Worm (Caenorhabditis elegans) whole organism, young adult: ENCODE results near the gene C42D8.9.
A peak's percentile ranks its signal among the peaks of the same experiment; 100 is the strongest.

Experiments
- C17E4.6 ChIP-seq: fragments of 200-800 bp; sonication (Bioruptor generic); IDR thresholded peaks from 2 replicates; pipeline ENCODE4 v1.3.6; 2022; ENCODE audit warnings: missing genetic modification reagents, missing genetic modification characterization, missing compliant biosample characterization
- F10E7.11 ChIP-seq: sonication (generic microtip); optimal IDR thresholded peaks from 2 replicates; lab custom pipeline; 2017; ENCODE audit warnings: mild to moderate bottlenecking, missing genetic modification characterization, moderate library complexity, missing compliant biosample characterization
- F37B4.10 ChIP-seq: fragments of 200-800 bp; sonication (Bioruptor generic); IDR thresholded peaks from 2 replicates; pipeline ENCODE4 v1.3.6; 2022; ENCODE audit warnings: missing genetic modification characterization, missing compliant biosample characterization
- F49E8.2 ChIP-seq: sonication (generic microtip); optimal IDR thresholded peaks from 3 replicates; lab custom pipeline; 2017; ENCODE audit warnings: missing genetic modification characterization, mild to moderate bottlenecking, missing compliant biosample characterization, antibody characterized with exemption, moderate library complexity; ENCODE audit not compliant: insufficient read depth
- K11D2.4 ChIP-seq: fragments of 200-800 bp; sonication (Bioruptor generic); IDR thresholded peaks from 2 replicates; pipeline ENCODE4 v1.3.6; 2022; ENCODE audit warnings: missing genetic modification reagents, missing genetic modification characterization, missing compliant biosample characterization
- K12H6.12 ChIP-seq: fragments of 200-800 bp; sonication (Bioruptor generic); optimal IDR thresholded peaks from 2 replicates; lab custom pipeline; 2018; ENCODE audit warnings: mild to moderate bottlenecking, missing genetic modification characterization, missing compliant biosample characterization
- Y79H2A.3 ChIP-seq: fragments of 200-800 bp; sonication (Bioruptor generic); conservative IDR thresholded peaks from 2 replicates; pipeline ENCODE4 v1.3.6; 2022; ENCODE audit warnings: missing genetic modification reagents, missing genetic modification characterization, missing compliant biosample characterization
- akir-1 ChIP-seq: fragments of 200-800 bp; sonication (Bioruptor generic); optimal IDR thresholded peaks from 2 replicates; lab custom pipeline; 2018; ENCODE audit warnings: mild to moderate bottlenecking, missing genetic modification characterization, moderate library complexity, missing compliant biosample characterization
- attf-3 ChIP-seq: fragments of 200-800 bp; sonication (Bioruptor generic); conservative IDR thresholded peaks from 2 replicates; pipeline ENCODE4 v1.3.6; 2022; ENCODE audit warnings: missing genetic modification reagents, missing genetic modification characterization, missing compliant biosample characterization
- attf-5 ChIP-seq: fragments of 200-800 bp; sonication (Bioruptor generic); optimal IDR thresholded peaks from 2 replicates; lab custom pipeline; 2018; ENCODE audit warnings: mild to moderate bottlenecking, missing genetic modification characterization, missing compliant biosample characterization
- ccch-3 ChIP-seq: fragments of 200-800 bp; sonication (Bioruptor generic); optimal IDR thresholded peaks from 2 replicates; lab custom pipeline; 2018; ENCODE audit warnings: mild to moderate bottlenecking, missing genetic modification characterization, missing compliant biosample characterization
- ceh-100 ChIP-seq: fragments of 200-800 bp; sonication (Bioruptor generic); IDR thresholded peaks from 2 replicates; pipeline ENCODE4 v1.3.6; 2022; ENCODE audit warnings: missing genetic modification reagents, missing genetic modification characterization, missing compliant biosample characterization
- ceh-27 ChIP-seq: fragments of 200-800 bp; sonication (Bioruptor generic); optimal IDR thresholded peaks from 2 replicates; lab custom pipeline; 2018; ENCODE audit warnings: mild to moderate bottlenecking, missing genetic modification characterization, moderate library complexity, missing compliant biosample characterization
- die-1 ChIP-seq: sonication (generic microtip); optimal IDR thresholded peaks from 2 replicates; lab custom pipeline; 2016; ENCODE audit warnings: missing genotype, mild to moderate bottlenecking, missing genetic modification characterization, missing compliant biosample characterization
- dox-1 ChIP-seq: fragments of 200-800 bp; sonication (Bioruptor generic); IDR thresholded peaks from 2 replicates; pipeline ENCODE4 v1.3.6; 2022; ENCODE audit warnings: missing genetic modification reagents, missing genetic modification characterization, missing compliant biosample characterization
- egrh-3 ChIP-seq: fragments of 200-800 bp; sonication (Bioruptor generic); IDR thresholded peaks from 2 replicates; pipeline ENCODE4 v1.3.6; 2022; ENCODE audit warnings: missing genetic modification reagents, missing genetic modification characterization, missing compliant biosample characterization
- ekl-4 ChIP-seq: fragments of 200-800 bp; sonication (Bioruptor generic); IDR thresholded peaks from 2 replicates; pipeline ENCODE4 v1.3.6; 2022; ENCODE audit warnings: missing genetic modification reagents, missing genetic modification characterization, missing compliant biosample characterization
- fkh-3 ChIP-seq: sonication (generic microtip); optimal IDR thresholded peaks from 2 replicates; lab custom pipeline; 2016; ENCODE audit warnings: mild to moderate bottlenecking, missing genetic modification characterization, missing compliant biosample characterization
- hlh-12 ChIP-seq: sonication (generic microtip); optimal IDR thresholded peaks from 2 replicates; lab custom pipeline; 2016; ENCODE audit warnings: missing genetic modification characterization, missing compliant biosample characterization
- hmg-1.2 ChIP-seq: fragments of 200-800 bp; sonication (Bioruptor generic); IDR thresholded peaks from 2 replicates; pipeline ENCODE4 v1.3.6; 2022; ENCODE audit warnings: missing genetic modification reagents, missing genetic modification characterization, missing compliant biosample characterization
- hmg-20 ChIP-seq: fragments of 200-800 bp; sonication (Bioruptor generic); IDR thresholded peaks from 2 replicates; pipeline ENCODE4 v1.3.6; 2022; ENCODE audit warnings: missing genetic modification reagents, missing genetic modification characterization, missing compliant biosample characterization
- hrde-1 ChIP-seq: sonication (generic microtip); optimal IDR thresholded peaks from 2 replicates; lab custom pipeline; 2016; ENCODE audit warnings: missing genetic modification characterization, mild to moderate bottlenecking, missing compliant biosample characterization, moderate library complexity, missing genotype, missing genetic modification reagents, borderline replicate concordance
- let-526 ChIP-seq: fragments of 200-800 bp; sonication (Bioruptor generic); IDR thresholded peaks from 2 replicates; pipeline ENCODE4 v1.3.6; 2022; ENCODE audit warnings: missing genetic modification reagents, missing genetic modification characterization, missing compliant biosample characterization
- let-607 ChIP-seq, 2 experiments: fragments of 200-800 bp in 1 of 2; sonication (Bioruptor generic) in 1 of 2; sonication (generic microtip) in 1 of 2; optimal IDR thresholded peaks; 2 replicates each; lab custom pipeline; 2016 to 2018; ENCODE audit warnings: mild to moderate bottlenecking in 2 of 2, missing compliant biosample characterization in 2 of 2, missing genetic modification characterization in 2 of 2, moderate library complexity in 2 of 2, missing genotype in 1 of 2
- lir-1 ChIP-seq: fragments of 200-800 bp; sonication (Bioruptor generic); conservative IDR thresholded peaks from 2 replicates; pipeline ENCODE4 v1.3.6; 2022; ENCODE audit warnings: missing genetic modification reagents, missing genetic modification characterization, missing compliant biosample characterization
- madf-6 ChIP-seq: fragments of 200-800 bp; sonication (Bioruptor generic); IDR thresholded peaks from 2 replicates; pipeline ENCODE4 v1.3.6; 2022; ENCODE audit warnings: missing genetic modification reagents, missing genetic modification characterization, missing compliant biosample characterization
- madf-8 ChIP-seq: fragments of 200-800 bp; sonication (Bioruptor generic); conservative IDR thresholded peaks from 2 replicates; pipeline ENCODE4 v1.3.6; 2022; ENCODE audit warnings: missing genetic modification reagents, missing genetic modification characterization, missing compliant biosample characterization
- mes-4 ChIP-seq: sonication (generic microtip); optimal IDR thresholded peaks from 2 replicates; lab custom pipeline; 2016; ENCODE audit warnings: missing genotype, missing genetic modification characterization, missing compliant biosample characterization
- nhr-179 ChIP-seq: sonication (generic microtip); optimal IDR thresholded peaks from 2 replicates; lab custom pipeline; 2016; ENCODE audit warnings: mild to moderate bottlenecking, missing genetic modification characterization, missing compliant biosample characterization
- nhr-90 ChIP-seq: sonication (generic microtip); optimal IDR thresholded peaks from 2 replicates; lab custom pipeline; 2016; ENCODE audit warnings: missing genotype, mild to moderate bottlenecking, missing genetic modification characterization, missing compliant biosample characterization
- pbrm-1 ChIP-seq: fragments of 200-800 bp; sonication (Bioruptor generic); IDR thresholded peaks from 2 replicates; pipeline ENCODE4 v1.3.6; 2022; ENCODE audit warnings: missing genetic modification reagents, missing genetic modification characterization, missing compliant biosample characterization
- rcor-1 ChIP-seq: fragments of 200-800 bp; sonication (Bioruptor generic); IDR thresholded peaks from 2 replicates; pipeline ENCODE4 v1.3.6; 2022; ENCODE audit warnings: missing genetic modification reagents, missing genetic modification characterization, missing compliant biosample characterization
- repo-1 ChIP-seq: sonication (generic microtip); optimal IDR thresholded peaks from 2 replicates; lab custom pipeline; 2017; ENCODE audit warnings: mild to moderate bottlenecking, missing genetic modification characterization, missing compliant biosample characterization
- sdz-38 ChIP-seq: sonication (generic microtip); optimal IDR thresholded peaks from 2 replicates; lab custom pipeline; 2016; ENCODE audit warnings: missing genotype, missing genetic modification characterization, missing compliant biosample characterization
- snpc-3.4 ChIP-seq: sonication (generic microtip); optimal IDR thresholded peaks from 2 replicates; lab custom pipeline; 2017; ENCODE audit warnings: missing genetic modification characterization, mild to moderate bottlenecking, missing compliant biosample characterization, antibody characterized with exemption, moderate library complexity, missing genotype, missing genetic modification reagents
- sptf-2 ChIP-seq: fragments of 200-800 bp; sonication (Bioruptor generic); optimal IDR thresholded peaks from 2 replicates; lab custom pipeline; 2018; ENCODE audit warnings: mild to moderate bottlenecking, missing genetic modification characterization, missing compliant biosample characterization
- tlf-1 ChIP-seq: fragments of 200-800 bp; sonication (Bioruptor generic); optimal IDR thresholded peaks from 2 replicates; lab custom pipeline; 2018; ENCODE audit warnings: mild to moderate bottlenecking, missing genetic modification characterization, missing compliant biosample characterization
- ztf-25 ChIP-seq: fragments of 200-800 bp; sonication (Bioruptor generic); IDR thresholded peaks from 2 replicates; pipeline ENCODE4 v1.3.6; 2022; ENCODE audit warnings: missing genetic modification reagents, missing genetic modification characterization, missing compliant biosample characterization

The C42D8.9 gene

ce11 chrX:5147918-5148317 is 41.1 kb upstream of the C42D8.9 start, which contains the start of gene C31H2.14:
Gene C31H2.14 (plus strand): TSS chrX:5148218.
- TF ChIP-seq snpc-3.4 (tag; lab: Kevin White, UChicago) (no peak), tlf-1 (no peak), fkh-3 (tag; lab: Kevin White, UChicago) (no peak)

- TF ChIP-seq madf-6: no peak
- TF ChIP-seq hmg-20: no peak
- no peak for TF ChIP-seq nhr-90
- no peak for TF ChIP-seq attf-5 (GFP tag; lab: Kevin White, UChicago)
- no peak for TF ChIP-seq Y79H2A.3 (GFP tag; lab: Robert Waterston, UW)
- no peak for TF ChIP-seq sptf-2 (GFP tag; lab: Kevin White, UChicago)
- no peak for TF ChIP-seq lir-1 (GFP tag; lab: Robert Waterston, UW)
- no peak for TF ChIP-seq ekl-4
- TF ChIP-seq F49E8.2: no peak
- TF ChIP-seq F10E7.11 (tag; lab: Kevin White, UChicago): no peak
- no peak for TF ChIP-seq ccch-3 (GFP tag; lab: Kevin White, UChicago)
- no peak for TF ChIP-seq sdz-38 (tag; lab: Kevin White, UChicago)
Measured at ce11 chrX:5142403-5142802, 35.6 kb upstream of the C42D8.9 start.

ce11 chrX:5140177-5140576 is 33.3 kb upstream of the C42D8.9 start:
- TF ChIP-seq ceh-100 (GFP tag; lab: Robert Waterston, UW): no peak
- TF ChIP-seq hrde-1 (tag; lab: Kevin White, UChicago): no peak
- TF ChIP-seq madf-8 (GFP tag; lab: Robert Waterston, UW): no peak
- TF ChIP-seq ceh-27 (GFP tag; lab: Kevin White, UChicago): peak; percentile 38
- TF ChIP-seq hmg-1.2 (GFP tag; lab: Robert Waterston, UW): peak; percentile 25; the same call in 1 of the 2 replicates
- peak; percentile 68 for TF ChIP-seq K12H6.12
- peak; percentile 56; the same call in 1 of the 2 replicates for TF ChIP-seq egrh-3 (GFP tag; lab: Robert Waterston, UW)
- TF ChIP-seq let-607 (tag; optimal IDR thresholded peaks at IDR 0.05; lab: Kevin White, UChicago): no peak

- no peak for TF ChIP-seq akir-1 (GFP tag; lab: Kevin White, UChicago)
- TF ChIP-seq hlh-12 (tag; lab: Kevin White, UChicago): no peak
- no peak for TF ChIP-seq C17E4.6 (GFP tag; lab: Robert Waterston, UW)
- no peak for TF ChIP-seq mes-4 (tag; lab: Kevin White, UChicago)
- no peak for TF ChIP-seq die-1
- no peak for TF ChIP-seq dox-1 (GFP tag; lab: Robert Waterston, UW)
- TF ChIP-seq repo-1: no peak
- TF ChIP-seq K11D2.4: no peak
- TF ChIP-seq sptf-2 (GFP tag; lab: Kevin White, UChicago): no peak
- TF ChIP-seq rcor-1: no peak
- TF ChIP-seq snpc-3.4 (tag; lab: Kevin White, UChicago): no peak
- no peak for TF ChIP-seq madf-8 (GFP tag; lab: Robert Waterston, UW)
- TF ChIP-seq F37B4.10: no peak
- TF ChIP-seq pbrm-1 (GFP tag; lab: Robert Waterston, UW): no peak
- TF ChIP-seq let-526 (GFP tag; lab: Robert Waterston, UW): no peak
- TF ChIP-seq ztf-25 (GFP tag; lab: Robert Waterston, UW): no peak
- TF ChIP-seq attf-3 (GFP tag; lab: Robert Waterston, UW): no peak
- no peak for TF ChIP-seq nhr-179
Measured at ce11 chrX:5137716-5138470, 31.1 kb upstream of the C42D8.9 start.
